Worm (Caenorhabditis elegans): ENCODE results near the gene cTel54X.2.

DNA sequence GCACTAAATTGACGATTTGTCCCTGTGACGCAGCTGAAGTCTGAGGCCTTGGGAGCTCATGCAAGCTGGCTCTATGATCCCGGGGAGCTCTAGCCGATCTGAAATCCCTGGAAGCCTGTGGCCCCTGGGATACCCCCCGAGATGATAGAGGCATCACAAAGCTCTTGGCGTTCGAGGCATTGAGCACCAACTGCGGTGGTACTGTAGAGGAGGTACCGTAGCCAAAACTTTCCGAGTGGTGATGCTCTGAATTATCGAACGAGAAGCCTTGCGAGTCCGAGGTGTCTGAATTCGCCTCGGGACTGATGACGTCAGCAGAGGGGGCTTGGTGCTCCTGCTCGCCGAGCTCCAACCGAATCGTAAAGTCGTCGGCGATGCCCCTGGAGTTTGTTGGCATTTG is 18.2 kb downstream of the cTel54X.2 start:
- TF ChIP-seq ztf-23 (GFP tag; IDR thresholded peaks at IDR 0.05) (no peak), klf-2 (GFP tag; conservative IDR thresholded peaks at IDR 0.05) (no peak), flt-1 (GFP tag; IDR thresholded peaks at IDR 0.05) (no peak), cog-1 (tag; optimal IDR thresholded peaks at IDR 0.05) (no peak)
